Fruit fly (Drosophila melanogaster) whole organism, embryonic: ENCODE data around the gene CG18586.

Source experiments
- Abd-B ChIP-seq: fragments of 200-800 bp; sonication (Bioruptor generic); optimal IDR thresholded peaks from 2 replicates; lab custom pipeline; 2018; ENCODE audit warnings: missing biosample characterization, mild to moderate bottlenecking, missing genetic modification characterization, moderate library complexity
- Awh ChIP-seq: fragments of 200-800 bp; sonication (Bioruptor generic); IDR thresholded peaks from 2 replicates; pipeline ENCODE4, ENCODE4 v1.3.6; 2022; ENCODE audit warnings: missing biosample characterization, missing genetic modification characterization
- C15 ChIP-seq: fragments of 200-800 bp; sonication (Bioruptor generic); IDR thresholded peaks from 3 replicates; pipeline ENCODE4 v1.3.6; 2022; ENCODE audit warnings: missing biosample characterization, missing genetic modification characterization
- CG10147 ChIP-seq: fragments of 200-800 bp; sonication (Bioruptor generic); optimal IDR thresholded peaks from 2 replicates; lab custom pipeline; 2019; ENCODE audit warnings: missing biosample characterization, mild to moderate bottlenecking, missing genetic modification characterization, moderate library complexity
- CG11560 ChIP-seq: fragments of 200-800 bp; sonication (Bioruptor generic); IDR thresholded peaks from 3 replicates; pipeline ENCODE4 v1.3.6; 2022; ENCODE audit warnings: missing biosample characterization, missing genetic modification characterization
- CG17328 ChIP-seq: fragments of 200-800 bp; sonication (Bioruptor generic); IDR thresholded peaks from 2 replicates; pipeline ENCODE4 v1.3.6; 2022; ENCODE audit warnings: missing biosample characterization, missing genetic modification characterization
- CG18599 ChIP-seq: fragments of 200-800 bp; sonication (Bioruptor generic); optimal IDR thresholded peaks from 3 replicates; lab custom pipeline; 2017; ENCODE audit warnings: missing biosample characterization, missing genetic modification characterization, mild to moderate bottlenecking, moderate library complexity, missing genetic modification reagents
- CG2712 ChIP-seq: fragments of 200-800 bp; optimal IDR thresholded peaks from 3 replicates; lab custom pipeline; 2019; ENCODE audit warnings: missing biosample characterization, mild to moderate bottlenecking, missing genetic modification characterization, moderate library complexity
- CG31365 ChIP-seq: fragments of 200-800 bp; sonication (Bioruptor generic); optimal IDR thresholded peaks from 2 replicates; lab custom pipeline; 2018; ENCODE audit warnings: missing biosample characterization, mild to moderate bottlenecking, missing genetic modification characterization
- CG42726 ChIP-seq: fragments of 200-800 bp; sonication (Bioruptor generic); IDR thresholded peaks from 2 replicates; pipeline ENCODE4 v1.3.6; 2022; ENCODE audit warnings: missing biosample characterization, missing genetic modification characterization; ENCODE audit not compliant: partially characterized antibody
- CG4424 ChIP-seq: fragments of 200-800 bp; sonication (Bioruptor generic); optimal IDR thresholded peaks from 3 replicates; lab custom pipeline; 2016; ENCODE audit warnings: missing biosample characterization, missing genetic modification characterization
- CG4617 ChIP-seq: fragments of 200-800 bp; sonication (Bioruptor generic); optimal IDR thresholded peaks from 3 replicates; lab custom pipeline; 2016; ENCODE audit warnings: missing biosample characterization, missing genetic modification characterization, borderline replicate concordance
- CG7928 ChIP-seq: fragments of 200-800 bp; sonication (Bioruptor generic); optimal IDR thresholded peaks from 2 replicates; lab custom pipeline; 2017; ENCODE audit warnings: missing biosample characterization, mild to moderate bottlenecking, missing genetic modification characterization
- CG7963 ChIP-seq: fragments of 200-800 bp; sonication (Bioruptor generic); IDR thresholded peaks from 3 replicates; pipeline ENCODE4 v1.3.6; 2022; ENCODE audit warnings: missing biosample characterization, missing genetic modification characterization; ENCODE audit not compliant: partially characterized antibody
- CG8388 ChIP-seq: fragments of 200-800 bp; sonication (Bioruptor generic); optimal IDR thresholded peaks from 2 replicates; lab custom pipeline; 2019; ENCODE audit warnings: missing biosample characterization, mild to moderate bottlenecking, missing genetic modification characterization, moderate library complexity
- CG9932 ChIP-seq: fragments of 200-800 bp; sonication (Bioruptor generic); IDR thresholded peaks from 2 replicates; pipeline ENCODE4 v1.3.6; 2022; ENCODE audit warnings: missing biosample characterization, missing genetic modification characterization
- CTCF ChIP-seq: fragments of 200-800 bp; sonication (Bioruptor generic); optimal IDR thresholded peaks from 2 replicates; lab custom pipeline; 2017; ENCODE audit warnings: missing biosample characterization, mild to moderate bottlenecking, missing genetic modification characterization, moderate library complexity
- Dbx ChIP-seq: fragments of 200-800 bp; sonication (Bioruptor generic); IDR thresholded peaks from 3 replicates; pipeline ENCODE4 v1.3.6; 2022; ENCODE audit warnings: missing biosample characterization, missing genetic modification characterization
- Deaf1 ChIP-seq: fragments of 200-800 bp; optimal IDR thresholded peaks from 3 replicates; lab custom pipeline; 2019; ENCODE audit warnings: missing biosample characterization, mild to moderate bottlenecking, missing genetic modification characterization, moderate library complexity
- Doc2 ChIP-seq: fragments of 200-800 bp; sonication (Bioruptor generic); IDR thresholded peaks from 2 replicates; pipeline ENCODE4 v1.3.6; 2022; ENCODE audit warnings: missing biosample characterization, missing genetic modification characterization
- Elba2 ChIP-seq: fragments of 200-800 bp; sonication (Bioruptor generic); optimal IDR thresholded peaks from 3 replicates; lab custom pipeline; 2016; ENCODE audit warnings: missing biosample characterization, missing genetic modification characterization
- H2.0 ChIP-seq: fragments of 200-800 bp; sonication (Bioruptor generic); IDR thresholded peaks from 2 replicates; pipeline ENCODE4 v1.3.6; 2022; ENCODE audit warnings: missing biosample characterization, missing genetic modification characterization
- Kr ChIP-seq: fragments of 200-800 bp; sonication (Bioruptor generic); optimal IDR thresholded peaks from 2 replicates; lab custom pipeline; 2017; ENCODE audit warnings: missing biosample characterization, mild to moderate bottlenecking, missing genetic modification characterization
- Myb ChIP-seq: fragments of 200-800 bp; sonication (Bioruptor generic); optimal IDR thresholded peaks from 2 replicates; lab custom pipeline; 2016; ENCODE audit warnings: missing biosample characterization, missing genetic modification characterization
- Oli ChIP-seq: fragments of 200-800 bp; sonication (Bioruptor generic); optimal IDR thresholded peaks from 2 replicates; lab custom pipeline; 2018; ENCODE audit warnings: missing biosample characterization, mild to moderate bottlenecking, missing genetic modification characterization, moderate library complexity
- Opbp ChIP-seq: fragments of 200-800 bp; sonication (Bioruptor generic); IDR thresholded peaks from 3 replicates; pipeline ENCODE4 v1.3.6; 2022; ENCODE audit warnings: missing biosample characterization, missing genetic modification characterization; ENCODE audit not compliant: partially characterized antibody
- Rfx ChIP-seq: fragments of 200-800 bp; sonication (Bioruptor generic); IDR thresholded peaks from 2 replicates; pipeline ENCODE4 v1.3.6; 2022; ENCODE audit warnings: missing biosample characterization, missing genetic modification characterization
- Sox102F ChIP-seq: fragments of 200-800 bp; sonication (Bioruptor generic); optimal IDR thresholded peaks from 2 replicates; lab custom pipeline; 2018; ENCODE audit warnings: missing biosample characterization, mild to moderate bottlenecking, missing genetic modification characterization, moderate library complexity
- Taf1 ChIP-seq: fragments of 200-800 bp; sonication (Bioruptor generic); IDR thresholded peaks from 2 replicates; pipeline ENCODE4 v1.3.6; 2022; ENCODE audit warnings: missing biosample characterization, missing genetic modification characterization
- Xbp1 ChIP-seq: fragments of 200-800 bp; sonication (Bioruptor generic); optimal IDR thresholded peaks from 3 replicates; lab custom pipeline; 2016; ENCODE audit warnings: missing biosample characterization, mild to moderate bottlenecking, missing genetic modification characterization
- abd-A ChIP-seq: fragments of 200-800 bp; sonication (Bioruptor generic); optimal IDR thresholded peaks from 3 replicates; lab custom pipeline; 2019; ENCODE audit warnings: missing biosample characterization, mild to moderate bottlenecking, missing genetic modification characterization, moderate library complexity
- al ChIP-seq: fragments of 200-800 bp; sonication (Bioruptor generic); IDR thresholded peaks from 2 replicates; pipeline ENCODE4 v1.3.6; 2022; ENCODE audit warnings: missing biosample characterization, missing genetic modification characterization
- cas ChIP-seq: fragments of 200-800 bp; sonication (Bioruptor generic); IDR thresholded peaks from 2 replicates; pipeline ENCODE4 v1.3.6; 2022; ENCODE audit warnings: missing biosample characterization, missing genetic modification characterization
- crp ChIP-seq, 2 experiments: fragments of 200-800 bp; sonication (Bioruptor generic); optimal IDR thresholded peaks; 2 replicates in 1 of 2; 3 replicates in 1 of 2; lab custom pipeline; 2017; ENCODE audit warnings: missing biosample characterization in 2 of 2, missing genetic modification characterization in 2 of 2, mild to moderate bottlenecking in 1 of 2, moderate library complexity in 1 of 2
- eve ChIP-seq, 2 experiments: fragments of >200 bp; optimal IDR thresholded peaks; 2 replicates each; lab custom pipeline; 2017; ENCODE audit warnings: missing biosample characterization in 2 of 2, missing genetic modification characterization in 2 of 2
- ewg ChIP-seq: fragments of 200-800 bp; sonication (Bioruptor generic); optimal IDR thresholded peaks from 3 replicates; lab custom pipeline; 2017; ENCODE audit warnings: mild to moderate bottlenecking, missing biosample characterization, missing genetic modification reagents, missing genetic modification characterization
- fu2 ChIP-seq: fragments of 200-800 bp; sonication (Bioruptor generic); optimal IDR thresholded peaks from 2 replicates; lab custom pipeline; 2016; ENCODE audit warnings: missing biosample characterization, missing genetic modification characterization
- gsb ChIP-seq: fragments of 200-800 bp; sonication (Bioruptor generic); IDR thresholded peaks from 2 replicates; pipeline ENCODE4 v1.3.6; 2022; ENCODE audit warnings: missing biosample characterization, missing genetic modification characterization
- gsb-n ChIP-seq: fragments of 200-800 bp; sonication (Bioruptor generic); optimal IDR thresholded peaks from 3 replicates; lab custom pipeline; 2018; ENCODE audit warnings: missing biosample characterization, mild to moderate bottlenecking, missing genetic modification characterization
- jigr1 ChIP-seq: fragments of 200-800 bp; sonication (Bioruptor generic); IDR thresholded peaks from 3 replicates; pipeline ENCODE4 v1.3.6; 2022; ENCODE audit warnings: missing biosample characterization, missing genetic modification characterization
- knrl ChIP-seq: fragments of 200-800 bp; sonication (Bioruptor generic); IDR thresholded peaks from 3 replicates; pipeline ENCODE4 v1.3.6; 2022; ENCODE audit warnings: missing biosample characterization, missing genetic modification characterization; ENCODE audit not compliant: partially characterized antibody
- odd ChIP-seq: fragments of 200-800 bp; sonication (Bioruptor generic); optimal IDR thresholded peaks from 2 replicates; lab custom pipeline; 2017; ENCODE audit warnings: missing biosample characterization, mild to moderate bottlenecking, missing genetic modification characterization
- onecut ChIP-seq: fragments of 200-800 bp; sonication (Bioruptor generic); IDR thresholded peaks from 2 replicates; pipeline ENCODE4 v1.3.6; 2022; ENCODE audit warnings: missing biosample characterization, missing genetic modification characterization
- row ChIP-seq: fragments of 200-800 bp; sonication (Bioruptor generic); IDR thresholded peaks from 3 replicates; pipeline ENCODE4 v1.3.6; 2022; ENCODE audit warnings: missing biosample characterization, missing genetic modification characterization
- scrt ChIP-seq: fragments of 200-800 bp; sonication (Bioruptor generic); optimal IDR thresholded peaks from 2 replicates; lab custom pipeline; 2018; ENCODE audit warnings: missing biosample characterization, mild to moderate bottlenecking, missing genetic modification characterization, moderate library complexity
- sr ChIP-seq: fragments of 200-800 bp; sonication (Bioruptor generic); IDR thresholded peaks from 3 replicates; pipeline ENCODE4 v1.3.6; 2022; ENCODE audit warnings: missing biosample characterization, missing genetic modification characterization
- tio ChIP-seq: fragments of 200-800 bp; sonication (Bioruptor generic); optimal IDR thresholded peaks from 2 replicates; lab custom pipeline; 2017; ENCODE audit warnings: missing biosample characterization, missing genetic modification characterization, inconsistent platforms
- vnd ChIP-seq: fragments of 200-800 bp; sonication (Bioruptor generic); IDR thresholded peaks from 3 replicates; pipeline ENCODE4 v1.3.6; 2022; ENCODE audit warnings: missing biosample characterization, missing genetic modification characterization; ENCODE audit not compliant: partially characterized antibody
- yki ChIP-seq: fragments of >200 bp; optimal IDR thresholded peaks from 3 replicates; lab custom pipeline; 2018

The CG18586 gene

dm6 chr3L:5902189-5902765 is 29.2 kb downstream of the CG18586 start, which contains the start of gene QC (continued):
- TF ChIP-seq sr (GFP tag; lab: Robert Waterston, UW) = 0 out of 3 replicates have a peak, but pooled peaks have one; percentile 5

- TF ChIP-seq tio (GFP tag; lab: Kevin White, UChicago) (no peak), gsb-n (tag; lab: Kevin White, UChicago) (no peak), eve (GFP tag; optimal IDR thresholded peaks at IDR 0.05; lab: Kevin White, UChicago) (no peak), Dbx (GFP tag; lab: Robert Waterston, UW) (no peak), CG4617 (GFP tag; lab: Kevin White, UChicago) (no peak), CG18599 (no peak), knrl (GFP tag; lab: Robert Waterston, UW) (no peak), CG7928 (GFP tag; lab: Kevin White, UChicago) (no peak), CG4424 (GFP tag; lab: Kevin White, UChicago) (no peak), fu2 (no peak), Opbp (GFP tag; lab: Robert Waterston, UW) (no peak), CG11560 (no peak), Xbp1 (GFP tag; lab: Kevin White, UChicago) (no peak), abd-A (tag; lab: Kevin White, UChicago) (no peak), Elba2 (GFP tag; lab: Kevin White, UChicago) (no peak), CG8388 (no peak), CG17328 (GFP tag; lab: Robert Waterston, UW) (no peak)
- TF ChIP-seq, all 482 proteins: peak for 0
These were observed 30.8 kb downstream of the CG18586 start, which contains the start of gene CG32413 for dm6 chr3L:5903955-5904354. CG32413 (minus strand) TSS chr3L:5904055.

- TF ChIP-seq Kr (no peak), odd (no peak), Doc2 (no peak), Deaf1 (no peak), Rfx (GFP tag; lab: Robert Waterston, UW) (no peak), Taf1 (GFP tag; lab: Robert Waterston, UW) (no peak), yki (lab: Kevin White, UChicago) (no peak), Myb (GFP tag; lab: Kevin White, UChicago) (no peak), crp (GFP tag; optimal IDR thresholded peaks at IDR 0.05; lab: Kevin White, UChicago) (no peak), Oli (tag; lab: Kevin White, UChicago) (no peak), H2.0 (GFP tag; lab: Robert Waterston, UW) (no peak), C15 (GFP tag; lab: Robert Waterston, UW) (no peak), onecut (GFP tag; lab: Robert Waterston, UW) (no peak), CG31365 (no peak), CG2712 (no peak), al (no peak), vnd (GFP tag; lab: Robert Waterston, UW) (no peak), CG10147 (GFP tag; lab: Kevin White, UChicago) (no peak)
These were observed 33.5 kb downstream of the CG18586 start, which contains the start of gene CG10486 for dm6 chr3L:5906599-5906998. CG10486 (minus strand) TSS chr3L:5906699.

- TF ChIP-seq CG7963 (GFP tag; lab: Robert Waterston, UW) = no peak
- no peak for TF ChIP-seq Abd-B (GFP tag; lab: Kevin White, UChicago)
- no peak for TF ChIP-seq Sox102F (GFP tag; lab: Kevin White, UChicago)
- no peak for TF ChIP-seq Awh (GFP tag; lab: Robert Waterston, UW)
- peak; percentile 61 for TF ChIP-seq ewg
- no peak for TF ChIP-seq CG31365
- TF ChIP-seq cas = no peak
- no peak for TF ChIP-seq CG42726 (GFP tag; lab: Robert Waterston, UW)
- TF ChIP-seq scrt (GFP tag; lab: Kevin White, UChicago) = peak; percentile 91
- no peak for TF ChIP-seq jigr1 (GFP tag; lab: Robert Waterston, UW)
- TF ChIP-seq gsb (GFP tag; lab: Robert Waterston, UW) = no peak
- peak; percentile 72 for TF ChIP-seq CTCF (GFP tag; lab: Kevin White, UChicago)
- TF ChIP-seq CG9932 (GFP tag; lab: Robert Waterston, UW) = no peak
- TF ChIP-seq row (GFP tag; lab: Robert Waterston, UW) = no peak
These were observed 34.0 kb downstream of the CG18586 start, which contains the start of gene CG13288 for dm6 chr3L:5907077-5907476. CG13288 (plus strand) TSS chr3L:5907381.
